Worm (Caenorhabditis elegans) whole organism, late embryonic: ENCODE results near the gene F21A3.11.

ENCODE experiments used
- ceh-19 ChIP-seq: fragments of 200-800 bp; sonication (Bioruptor generic); optimal IDR thresholded peaks from 2 replicates; lab custom pipeline; 2018; ENCODE audit warnings: mild to moderate bottlenecking, missing genetic modification characterization, missing compliant biosample characterization
- odd-2 ChIP-seq: sonication (generic microtip); optimal IDR thresholded peaks from 2 replicates; lab custom pipeline; 2017; ENCODE audit warnings: antibody characterized with exemption, mild to moderate bottlenecking, missing genetic modification characterization, missing compliant biosample characterization

- TF ChIP-seq odd-2 (tag; lab: Kevin White, UChicago) (no peak), ceh-19 (GFP tag; lab: Kevin White, UChicago) (no peak)
Observed at ce11 chrV:15516476-15516875, 16.5 kb downstream of the F21A3.11 start.
